Worm (Caenorhabditis elegans) whole organism, early embryonic: ENCODE results near the gene nhr-98.

Experiments
- B0310.2 ChIP-seq: sonication (generic microtip); optimal IDR thresholded peaks from 2 replicates; lab custom pipeline; 2016; ENCODE audit warnings: mild to moderate bottlenecking, missing genetic modification characterization, missing compliant biosample characterization
- ets-7 ChIP-seq: sonication (generic microtip); optimal IDR thresholded peaks from 2 replicates; lab custom pipeline; 2016; ENCODE audit warnings: missing genotype, missing genetic modification characterization, missing compliant biosample characterization

- TF ChIP-seq B0310.2 (tag; lab: Kevin White, UChicago) (no peak), ets-7 (tag; lab: Kevin White, UChicago) (no peak)
These were observed 19.8 kb upstream of the nhr-98 start, which contains the start of gene B0554.2 for ce11 chrV:433898-434297.
